Fruit fly (Drosophila melanogaster) whole organism, pupa: ENCODE results near the gene CG33263.

ENCODE experiments used
- CG10348 ChIP-seq: fragments of 200-800 bp; sonication (Bioruptor generic); IDR thresholded peaks from 2 replicates; pipeline ENCODE4 v1.3.6; 2022; ENCODE audit warnings: missing biosample characterization, missing genetic modification characterization
- CG12605 ChIP-seq: fragments of 200-800 bp; sonication (Bioruptor generic); IDR thresholded peaks from 2 replicates; pipeline ENCODE4 v1.3.6; 2022; ENCODE audit warnings: missing biosample characterization, missing genetic modification characterization
- CG13204 ChIP-seq: fragments of 200-800 bp; sonication (Bioruptor generic); optimal IDR thresholded peaks from 2 replicates; lab custom pipeline; 2018; ENCODE audit warnings: missing biosample characterization, mild to moderate bottlenecking, missing genetic modification characterization, moderate library complexity
- CG14655 ChIP-seq: fragments of 200-800 bp; sonication (Bioruptor generic); optimal IDR thresholded peaks from 3 replicates; lab custom pipeline; 2017; ENCODE audit warnings: mild to moderate bottlenecking, missing biosample characterization, missing genetic modification reagents, missing genetic modification characterization
- CG17806 ChIP-seq: fragments of 200-800 bp; sonication (Bioruptor generic); optimal IDR thresholded peaks from 2 replicates; lab custom pipeline; 2018; ENCODE audit warnings: missing biosample characterization, mild to moderate bottlenecking, missing genetic modification characterization, moderate library complexity
- CG34367 ChIP-seq: fragments of 200-800 bp; sonication (Bioruptor generic); optimal IDR thresholded peaks from 2 replicates; lab custom pipeline; 2018; ENCODE audit warnings: missing biosample characterization, mild to moderate bottlenecking, missing genetic modification characterization
- CG4496 ChIP-seq: fragments of 200-800 bp; sonication (Bioruptor generic); IDR thresholded peaks from 3 replicates; pipeline ENCODE4 v1.3.6; 2022; ENCODE audit warnings: missing biosample characterization, missing genetic modification characterization
- CG8301 ChIP-seq: fragments of 200-800 bp; sonication (Bioruptor generic); optimal IDR thresholded peaks from 2 replicates; lab custom pipeline; 2018; ENCODE audit warnings: missing biosample characterization, mild to moderate bottlenecking, missing genetic modification characterization
- EcR ChIP-seq: fragments of 200-800 bp; sonication (Bioruptor generic); optimal IDR thresholded peaks from 3 replicates; lab custom pipeline; 2019; ENCODE audit warnings: missing biosample characterization, missing genetic modification characterization, mild to moderate bottlenecking, moderate library complexity, missing genetic modification reagents
- Ets98B ChIP-seq: fragments of 200-800 bp; sonication (Bioruptor generic); IDR thresholded peaks from 2 replicates; pipeline ENCODE4 v1.3.6; 2022; ENCODE audit warnings: missing biosample characterization, missing genetic modification characterization
- Pif1B ChIP-seq: fragments of 200-800 bp; sonication (Bioruptor generic); optimal IDR thresholded peaks from 3 replicates; lab custom pipeline; 2016; ENCODE audit warnings: missing biosample characterization, missing genetic modification characterization
- fd96Ca ChIP-seq: fragments of 200-800 bp; sonication (Bioruptor generic); IDR thresholded peaks from 3 replicates; pipeline ENCODE4 v1.3.6; 2022; ENCODE audit warnings: missing biosample characterization, missing genetic modification characterization
- gl ChIP-seq: fragments of 200-800 bp; sonication (Bioruptor generic); optimal IDR thresholded peaks from 2 replicates; lab custom pipeline; 2018; ENCODE audit warnings: missing biosample characterization, mild to moderate bottlenecking, missing genetic modification characterization

DNA sequence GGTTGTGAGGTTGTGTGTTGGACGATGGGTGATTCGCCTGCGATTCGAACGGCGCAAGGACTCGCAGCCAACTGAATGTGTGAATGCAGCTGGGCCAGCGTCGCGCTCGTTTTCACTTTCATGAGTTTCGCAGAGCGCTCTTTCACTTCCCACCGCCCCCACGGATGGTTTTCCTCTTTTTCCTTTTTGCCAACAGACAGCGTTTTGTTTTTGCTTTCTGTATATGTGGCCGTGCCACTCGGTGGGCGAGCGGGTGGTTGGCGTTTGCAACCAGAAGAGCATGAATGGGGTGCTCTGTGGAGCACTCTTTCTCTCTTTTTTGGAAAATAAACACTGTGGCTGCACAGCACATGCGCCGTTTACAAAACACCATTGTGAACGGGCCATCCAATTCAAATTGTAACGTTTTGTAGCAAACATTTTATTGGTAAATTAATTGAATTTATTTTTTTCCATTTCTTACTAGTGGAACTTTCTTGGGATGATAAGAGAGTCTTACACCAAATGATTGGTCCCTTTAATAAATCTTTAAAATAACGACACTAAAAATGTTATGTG, 11.3 kb upstream of the CG33263 start, which contains the start of gene CG10713:
- TF ChIP-seq CG34367 (peak; percentile 35), Pif1B (peak; percentile 57), CG8301 (tag; lab: Kevin White, UChicago) (peak; percentile 68), CG10348 (GFP tag; lab: Robert Waterston, UW) (no peak), fd96Ca (GFP tag; lab: Robert Waterston, UW) (no peak; the same call in 1 of the 3 replicates), CG4496 (GFP tag; lab: Robert Waterston, UW) (peak; percentile 89), CG13204 (GFP tag; lab: Kevin White, UChicago) (peak; percentile 67), CG17806 (tag; lab: Kevin White, UChicago) (no peak), gl (tag; lab: Kevin White, UChicago) (peak; percentile 70), CG14655 (GFP tag; lab: Kevin White, UChicago) (peak; percentile 72), Ets98B (GFP tag; lab: Robert Waterston, UW) (peak; percentile 77), EcR (no peak), CG12605 (GFP tag; lab: Robert Waterston, UW) (peak; percentile 84)
